Worm (Caenorhabditis elegans) whole organism, early embryonic: ENCODE results near the gene egg-3.
"Not testable (repeated sequence)": the region's sequence is repeated elsewhere in the genome, so short reads cannot be mapped to it uniquely, and the experiment has no call there.

Experiments
- B0310.2 ChIP-seq: sonication (generic microtip); optimal IDR thresholded peaks from 2 replicates; lab custom pipeline; 2016; ENCODE audit warnings: mild to moderate bottlenecking, missing genetic modification characterization, missing compliant biosample characterization
- F13C5.2 ChIP-seq: sonication (generic microtip); optimal IDR thresholded peaks from 2 replicates; lab custom pipeline; 2017; ENCODE audit warnings: mild to moderate bottlenecking, missing genetic modification characterization, inconsistent platforms, missing compliant biosample characterization
- ama-1 ChIP-seq: fragments of 150-350 bp; optimal IDR thresholded peaks from 2 replicates; lab custom pipeline; 2014
- ceh-13 ChIP-seq: fragments of 200-800 bp; sonication (Bioruptor generic); optimal IDR thresholded peaks from 2 replicates; lab custom pipeline; 2018; ENCODE audit warnings: mild to moderate bottlenecking, missing genetic modification characterization, missing compliant biosample characterization
- ets-7 ChIP-seq: sonication (generic microtip); optimal IDR thresholded peaks from 2 replicates; lab custom pipeline; 2016; ENCODE audit warnings: missing genotype, missing genetic modification characterization, missing compliant biosample characterization
- flt-1 ChIP-seq: fragments of 200-800 bp; sonication (Bioruptor generic); IDR thresholded peaks from 2 replicates; pipeline ENCODE4 v1.3.6; 2022; ENCODE audit warnings: missing genetic modification characterization, missing compliant biosample characterization
- scrt-1 ChIP-seq: fragments of 200-800 bp; sonication (Bioruptor generic); IDR thresholded peaks from 2 replicates; pipeline ENCODE4 v1.3.6; 2022; ENCODE audit warnings: missing genetic modification characterization, missing compliant biosample characterization
- sea-1 ChIP-seq: fragments of 200-800 bp; sonication (Bioruptor generic); conservative IDR thresholded peaks from 2 replicates; pipeline ENCODE4 v1.3.6; 2022; ENCODE audit warnings: missing genetic modification characterization, missing compliant biosample characterization
- tbx-37 ChIP-seq: fragments of 200-800 bp; sonication (Bioruptor generic); conservative IDR thresholded peaks from 2 replicates; pipeline ENCODE4 v1.3.6; 2022; ENCODE audit warnings: missing genetic modification reagents, missing genetic modification characterization, missing compliant biosample characterization
- tra-4 ChIP-seq: sonication (generic microtip); optimal IDR thresholded peaks from 2 replicates; lab custom pipeline; 2017; ENCODE audit warnings: missing genetic modification characterization, missing compliant biosample characterization

ce11 chrII:10904379-10904778, 20.1 kb upstream of the egg-3 start, which contains the start of gene sra-12:
- not testable (repeated sequence) for TF ChIP-seq flt-1 (GFP tag; lab: Robert Waterston, UW); ets-7 (tag; lab: Kevin White, UChicago); ama-1 (lab: Kevin White, UChicago); scrt-1 (GFP tag; lab: Robert Waterston, UW); sea-1 (GFP tag; lab: Robert Waterston, UW); B0310.2 (tag; lab: Kevin White, UChicago); tbx-37; F13C5.2; tra-4; ceh-13 (GFP tag; lab: Kevin White, UChicago)
